Worm (Caenorhabditis elegans) whole organism, L3 larva: ENCODE measurements around the gene sre-49.

ENCODE experiments used
- fkh-2 ChIP-seq: fragments of 150-350 bp; optimal IDR thresholded peaks from 2 replicates; lab custom pipeline; 2014; ENCODE audit warnings: missing biosample characterization, missing genetic modification reagents, missing genetic modification characterization
- lin-15B ChIP-seq: fragments of 150-350 bp; optimal IDR thresholded peaks from 2 replicates; lab custom pipeline; 2014; ENCODE audit warnings: missing biosample characterization, missing genetic modification characterization
- tbx-2 ChIP-seq: sonication (generic microtip); optimal IDR thresholded peaks from 2 replicates; lab custom pipeline; 2016; ENCODE audit warnings: mild to moderate bottlenecking, missing genetic modification characterization, missing compliant biosample characterization
- zag-1 ChIP-seq: fragments of 150-350 bp; optimal IDR thresholded peaks from 2 replicates; lab custom pipeline; 2014; ENCODE audit warnings: missing biosample characterization, missing genetic modification characterization
- ztf-4 ChIP-seq: fragments of 150-350 bp; optimal IDR thresholded peaks from 2 replicates; lab custom pipeline; 2014; ENCODE audit warnings: missing biosample characterization, missing genetic modification characterization

DNA sequence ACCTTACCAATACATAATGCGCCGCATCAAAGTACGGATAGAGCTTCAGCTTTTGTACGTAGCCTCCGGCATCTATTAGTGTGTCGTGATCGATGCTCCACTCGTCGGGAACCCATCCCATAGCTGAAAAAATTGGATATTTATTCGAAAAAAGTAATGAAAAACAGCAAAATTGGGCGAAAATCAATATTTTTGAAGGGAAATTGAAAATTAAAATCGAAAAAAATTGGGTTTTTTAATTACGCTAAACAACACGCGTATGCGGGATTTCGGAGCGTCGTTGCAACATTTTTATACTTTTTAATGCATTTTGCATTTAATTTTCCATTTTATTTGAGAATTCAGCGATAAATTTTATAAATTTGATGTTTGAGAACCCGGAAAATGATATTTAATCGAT lies 39.4 kb upstream of the sre-49 start, which contains the start of the genes tric-1B.2 and Y57A10A.29:
- TF ChIP-seq lin-15B (tag; lab: Kevin White, UChicago) (no peak), fkh-2 (tag; lab: Kevin White, UChicago) (no peak), zag-1 (tag; lab: Kevin White, UChicago) (no peak), tbx-2 (tag; lab: Kevin White, UChicago) (no peak), ztf-4 (tag; lab: Kevin White, UChicago) (no peak)
